Fruit fly (Drosophila melanogaster) whole organism, embryonic: ENCODE data around the gene CG4497.
A peak's percentile ranks its signal among the peaks of the same experiment; 100 is the strongest.

Experiments
- Abd-B ChIP-seq: fragments of 200-800 bp; sonication (Bioruptor generic); optimal IDR thresholded peaks from 2 replicates; lab custom pipeline; 2018; ENCODE audit warnings: missing biosample characterization, mild to moderate bottlenecking, missing genetic modification characterization, moderate library complexity
- Asciz ChIP-seq: fragments of 200-800 bp; sonication (Bioruptor generic); optimal IDR thresholded peaks from 2 replicates; lab custom pipeline; 2017; ENCODE audit warnings: missing biosample characterization, mild to moderate bottlenecking, missing genetic modification characterization, missing genetic modification reagents
- Awh ChIP-seq: fragments of 200-800 bp; sonication (Bioruptor generic); IDR thresholded peaks from 2 replicates; pipeline ENCODE4, ENCODE4 v1.3.6; 2022; ENCODE audit warnings: missing biosample characterization, missing genetic modification characterization
- CG10654 ChIP-seq: fragments of 200-800 bp; sonication (Bioruptor generic); optimal IDR thresholded peaks from 2 replicates; lab custom pipeline; 2016; ENCODE audit warnings: missing biosample characterization, missing genetic modification characterization
- CG12236 ChIP-seq: fragments of 200-800 bp; sonication (Bioruptor generic); optimal IDR thresholded peaks from 2 replicates; lab custom pipeline; 2016; ENCODE audit warnings: missing biosample characterization, missing genetic modification characterization
- CG12942 ChIP-seq: fragments of 200-800 bp; sonication (Bioruptor generic); optimal IDR thresholded peaks from 3 replicates; lab custom pipeline; 2016; ENCODE audit warnings: missing biosample characterization, missing genetic modification characterization
- CG13123 ChIP-seq: fragments of 200-800 bp; sonication (Bioruptor generic); optimal IDR thresholded peaks from 2 replicates; lab custom pipeline; 2016; ENCODE audit warnings: missing biosample characterization, missing genetic modification characterization
- CG14710 ChIP-seq: fragments of 200-800 bp; sonication (Bioruptor generic); optimal IDR thresholded peaks from 3 replicates; lab custom pipeline; 2019; ENCODE audit warnings: missing biosample characterization, mild to moderate bottlenecking, missing genetic modification characterization, moderate library complexity
- CG17568 ChIP-seq: fragments of 200-800 bp; sonication (Bioruptor generic); optimal IDR thresholded peaks from 2 replicates; lab custom pipeline; 2018; ENCODE audit warnings: missing biosample characterization, mild to moderate bottlenecking, missing genetic modification characterization, moderate library complexity
- CG17802 ChIP-seq: fragments of 200-800 bp; sonication (Bioruptor generic); optimal IDR thresholded peaks from 2 replicates; lab custom pipeline; 2018; ENCODE audit warnings: missing biosample characterization, mild to moderate bottlenecking, missing genetic modification characterization, moderate library complexity
- CG1792 ChIP-seq: fragments of 200-800 bp; sonication (Bioruptor generic); optimal IDR thresholded peaks from 2 replicates; lab custom pipeline; 2016; ENCODE audit warnings: missing biosample characterization, missing genetic modification characterization
- CG34224 ChIP-seq: fragments of 200-800 bp; sonication (Bioruptor generic); IDR thresholded peaks from 3 replicates; pipeline ENCODE4 v1.3.6; 2022; ENCODE audit warnings: missing biosample characterization, missing genetic modification characterization; ENCODE audit not compliant: partially characterized antibody
- CG4328 ChIP-seq: fragments of 200-800 bp; sonication (Bioruptor generic); optimal IDR thresholded peaks from 3 replicates; lab custom pipeline; 2017; ENCODE audit warnings: missing biosample characterization, missing genetic modification reagents, missing genetic modification characterization
- CG4730 ChIP-seq: fragments of 200-800 bp; sonication (Bioruptor generic); IDR thresholded peaks from 2 replicates; pipeline ENCODE4 v1.3.6; 2022; ENCODE audit warnings: missing biosample characterization, missing genetic modification characterization
- CG8388 ChIP-seq: fragments of 200-800 bp; sonication (Bioruptor generic); optimal IDR thresholded peaks from 2 replicates; lab custom pipeline; 2019; ENCODE audit warnings: missing biosample characterization, mild to moderate bottlenecking, missing genetic modification characterization, moderate library complexity
- Dbx ChIP-seq: fragments of 200-800 bp; sonication (Bioruptor generic); IDR thresholded peaks from 3 replicates; pipeline ENCODE4 v1.3.6; 2022; ENCODE audit warnings: missing biosample characterization, missing genetic modification characterization
- Doc3 ChIP-seq: fragments of 200-800 bp; sonication (Bioruptor generic); IDR thresholded peaks from 3 replicates; pipeline ENCODE4 v1.3.6; 2022; ENCODE audit warnings: missing biosample characterization, missing genetic modification characterization; ENCODE audit not compliant: partially characterized antibody
- ERR ChIP-seq: fragments of 200-800 bp; sonication (Bioruptor generic); optimal IDR thresholded peaks from 2 replicates; lab custom pipeline; 2016; ENCODE audit warnings: missing biosample characterization, missing genetic modification characterization
- Fer2 ChIP-seq: fragments of 200-800 bp; sonication (Bioruptor generic); optimal IDR thresholded peaks from 2 replicates; lab custom pipeline; 2018; ENCODE audit warnings: missing biosample characterization, mild to moderate bottlenecking, missing genetic modification characterization, moderate library complexity
- HLH3B ChIP-seq: fragments of 200-800 bp; sonication (Bioruptor generic); IDR thresholded peaks from 2 replicates; pipeline ENCODE4 v1.3.6; 2022; ENCODE audit warnings: missing biosample characterization, missing genetic modification characterization
- HmgZ ChIP-seq: fragments of 200-800 bp; sonication (Bioruptor generic); optimal IDR thresholded peaks from 2 replicates; lab custom pipeline; 2018; ENCODE audit warnings: missing biosample characterization, mild to moderate bottlenecking, missing genetic modification characterization
- Hr39 ChIP-seq: fragments of >200 bp; optimal IDR thresholded peaks from 2 replicates; lab custom pipeline; 2017
- Hr78 ChIP-seq, 2 experiments: fragments of 200-800 bp in 1 of 2; fragments of >200 bp in 1 of 2; sonication (Bioruptor generic) in 1 of 2; optimal IDR thresholded peaks; 2 replicates each; lab custom pipeline; 2017 to 2019; ENCODE audit warnings: missing biosample characterization in 2 of 2, missing genetic modification characterization in 2 of 2, mild to moderate bottlenecking in 1 of 2, moderate library complexity in 1 of 2
- Kr ChIP-seq: fragments of 200-800 bp; sonication (Bioruptor generic); optimal IDR thresholded peaks from 2 replicates; lab custom pipeline; 2017; ENCODE audit warnings: missing biosample characterization, mild to moderate bottlenecking, missing genetic modification characterization
- Myb ChIP-seq: fragments of 200-800 bp; sonication (Bioruptor generic); optimal IDR thresholded peaks from 2 replicates; lab custom pipeline; 2016; ENCODE audit warnings: missing biosample characterization, missing genetic modification characterization
- Neu2 ChIP-seq: fragments of 200-800 bp; sonication (Bioruptor generic); optimal IDR thresholded peaks from 3 replicates; lab custom pipeline; 2016; ENCODE audit warnings: missing biosample characterization, missing genetic modification characterization, borderline replicate concordance
- Nf-YB ChIP-seq: fragments of 200-800 bp; sonication (Bioruptor generic); optimal IDR thresholded peaks from 3 replicates; lab custom pipeline; 2019; ENCODE audit warnings: missing biosample characterization, mild to moderate bottlenecking, missing genetic modification characterization, moderate library complexity
- Nf-YC ChIP-seq: fragments of 200-800 bp; optimal IDR thresholded peaks from 3 replicates; lab custom pipeline; 2019; ENCODE audit warnings: missing biosample characterization, mild to moderate bottlenecking, missing genetic modification characterization, moderate library complexity
- Ravus ChIP-seq: fragments of 200-800 bp; sonication (Bioruptor generic); IDR thresholded peaks from 2 replicates; pipeline ENCODE4 v1.3.6; 2022; ENCODE audit warnings: missing biosample characterization, missing genetic modification characterization
- Sox102F ChIP-seq: fragments of 200-800 bp; sonication (Bioruptor generic); optimal IDR thresholded peaks from 2 replicates; lab custom pipeline; 2018; ENCODE audit warnings: missing biosample characterization, mild to moderate bottlenecking, missing genetic modification characterization, moderate library complexity
- Tbp ChIP-seq: fragments of >200 bp; optimal IDR thresholded peaks from 2 replicates; lab custom pipeline; 2018; ENCODE audit warnings: missing biosample characterization, missing genetic modification characterization
- Xrp1 ChIP-seq: fragments of 200-800 bp; sonication (Bioruptor generic); IDR thresholded peaks from 2 replicates; pipeline ENCODE4 v1.3.6; 2022; ENCODE audit warnings: missing biosample characterization, missing genetic modification characterization
- ap ChIP-seq: fragments of 200-800 bp; sonication (Bioruptor generic); IDR thresholded peaks from 2 replicates; pipeline ENCODE4 v1.3.6; 2022; ENCODE audit warnings: missing biosample characterization, missing genetic modification characterization
- ara ChIP-seq: fragments of 200-800 bp; sonication (Bioruptor generic); IDR thresholded peaks from 2 replicates; pipeline ENCODE4 v1.3.6; 2022; ENCODE audit warnings: missing biosample characterization, missing genetic modification characterization
- bsh ChIP-seq, 2 experiments: fragments of 200-800 bp; sonication (Bioruptor generic); optimal IDR thresholded peaks; 2 replicates each; lab custom pipeline; 2017 to 2018; ENCODE audit warnings: mild to moderate bottlenecking in 2 of 2, missing biosample characterization in 2 of 2, missing genetic modification characterization in 2 of 2, moderate library complexity in 1 of 2
- chn ChIP-seq: fragments of 200-800 bp; sonication (Bioruptor generic); optimal IDR thresholded peaks from 2 replicates; lab custom pipeline; 2016; ENCODE audit warnings: missing biosample characterization, missing genetic modification characterization
- danr ChIP-seq: fragments of 200-800 bp; sonication (Bioruptor generic); IDR thresholded peaks from 2 replicates; pipeline ENCODE4 v1.3.6; 2022; ENCODE audit warnings: missing biosample characterization, missing genetic modification characterization
- dimm ChIP-seq: fragments of 200-800 bp; sonication (Bioruptor generic); IDR thresholded peaks from 2 replicates; pipeline ENCODE4 v1.3.6; 2022; ENCODE audit warnings: missing biosample characterization, missing genetic modification characterization
- disco-r ChIP-seq: fragments of 200-800 bp; sonication (Bioruptor generic); optimal IDR thresholded peaks from 2 replicates; lab custom pipeline; 2016; ENCODE audit warnings: missing biosample characterization, missing genetic modification characterization
- fd96Cb ChIP-seq: fragments of 200-800 bp; sonication (Bioruptor generic); optimal IDR thresholded peaks from 2 replicates; lab custom pipeline; 2018; ENCODE audit warnings: missing biosample characterization, mild to moderate bottlenecking, missing genetic modification characterization, moderate library complexity
- grn ChIP-seq: fragments of 200-800 bp; sonication (Bioruptor generic); optimal IDR thresholded peaks from 3 replicates; lab custom pipeline; 2017; ENCODE audit warnings: missing biosample characterization, missing genetic modification characterization
- lab ChIP-seq: fragments of 200-800 bp; sonication (Bioruptor generic); optimal IDR thresholded peaks from 3 replicates; lab custom pipeline; 2017; ENCODE audit warnings: missing biosample characterization, missing genetic modification characterization, mild to moderate bottlenecking, moderate library complexity, missing genetic modification reagents
- lola ChIP-seq, 3 experiments: fragments of >200 bp in 2 of 3; fragments of 200-800 bp in 1 of 3; sonication (Bioruptor generic) in 1 of 3; optimal IDR thresholded peaks; 2 replicates each; lab custom pipeline; 2017 to 2019; ENCODE audit warnings: missing biosample characterization in 3 of 3, missing genetic modification characterization in 3 of 3, mild to moderate bottlenecking in 1 of 3, moderate library complexity in 1 of 3
- oc ChIP-seq: fragments of 200-800 bp; sonication (Bioruptor generic); optimal IDR thresholded peaks from 2 replicates; lab custom pipeline; 2018; ENCODE audit warnings: missing biosample characterization, mild to moderate bottlenecking, missing genetic modification characterization, moderate library complexity
- odd ChIP-seq: fragments of 200-800 bp; sonication (Bioruptor generic); optimal IDR thresholded peaks from 2 replicates; lab custom pipeline; 2017; ENCODE audit warnings: missing biosample characterization, mild to moderate bottlenecking, missing genetic modification characterization
- schlank ChIP-seq: fragments of 200-800 bp; sonication (Bioruptor generic); optimal IDR thresholded peaks from 2 replicates; lab custom pipeline; 2018; ENCODE audit warnings: missing biosample characterization, mild to moderate bottlenecking, missing genetic modification characterization
- sima ChIP-seq: fragments of 200-800 bp; sonication (Bioruptor generic); optimal IDR thresholded peaks from 2 replicates; lab custom pipeline; 2016; ENCODE audit warnings: missing biosample characterization, missing genetic modification characterization
- so ChIP-seq: fragments of 200-800 bp; sonication (Bioruptor generic); IDR thresholded peaks from 3 replicates; pipeline ENCODE4 v1.3.6; 2022; ENCODE audit warnings: missing biosample characterization, missing genetic modification characterization
- ttk ChIP-seq: fragments of 200-800 bp; sonication (Bioruptor generic); IDR thresholded peaks from 2 replicates; pipeline ENCODE4 v2.1.2; 2022; ENCODE audit warnings: missing biosample characterization, missing genetic modification characterization
- vvl ChIP-seq: fragments of 200-800 bp; sonication (Bioruptor generic); IDR thresholded peaks from 2 replicates; pipeline ENCODE4 v1.3.6; 2022; ENCODE audit warnings: missing biosample characterization, missing genetic modification characterization
- wek ChIP-seq: fragments of 200-800 bp; sonication (Bioruptor generic); optimal IDR thresholded peaks from 3 replicates; lab custom pipeline; 2018; ENCODE audit warnings: missing biosample characterization, mild to moderate bottlenecking, missing genetic modification characterization, moderate library complexity

CG4497 gene

DNA sequence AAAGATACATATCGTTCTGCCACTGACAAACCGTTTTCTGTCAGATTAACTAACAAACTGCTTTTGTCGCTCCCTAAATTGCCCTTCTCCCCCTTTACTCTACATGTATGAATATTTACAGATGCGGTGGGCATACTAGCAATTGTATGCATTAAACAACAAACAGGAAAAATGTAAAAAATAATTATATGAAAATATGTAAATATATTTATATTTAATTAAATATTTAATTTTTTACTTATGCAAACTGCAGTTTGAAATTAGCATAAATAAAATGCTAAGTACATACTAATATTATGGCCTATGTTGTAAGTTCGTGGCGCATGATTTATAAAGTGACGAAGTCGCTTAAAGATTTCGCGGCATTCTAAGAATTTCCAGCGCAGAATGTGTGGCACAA, 43.6 kb downstream of the CG4497 start (continued):
- TF ChIP-seq Sox102F (peak; percentile 79), CG17802 (no peak), CG12236 (GFP tag; lab: Kevin White, UChicago) (no peak), Kr (no peak), CG17568 (GFP tag; lab: Kevin White, UChicago) (peak; percentile 4), Nf-YC (no peak), danr (GFP tag; lab: Robert Waterston, UW) (0 out of 2 replicates have a peak, but pooled peaks have one; percentile 15), CG4328 (GFP tag; lab: Kevin White, UChicago) (no peak), chn (GFP tag; lab: Kevin White, UChicago) (no peak), CG14710 (tag; lab: Kevin White, UChicago) (peak; percentile 27), CG12942 (GFP tag; lab: Kevin White, UChicago) (no peak), fd96Cb (tag; lab: Kevin White, UChicago) (peak; percentile 32), CG8388 (GFP tag; lab: Kevin White, UChicago) (peak; percentile 79), Myb (GFP tag; lab: Kevin White, UChicago) (no peak), CG4730 (no peak), schlank (tag; lab: Kevin White, UChicago) (no peak), Hr78 (GFP tag; optimal IDR thresholded peaks at IDR 0.05; lab: Kevin White, UChicago) (peak in 1 of 2 experiments; percentile 45), ara (peak; percentile 49; the same call in 1 of the 2 replicates), vvl (GFP tag; lab: Robert Waterston, UW) (peak; percentile 84), ERR (GFP tag; lab: Kevin White, UChicago) (no peak), Doc3 (GFP tag; lab: Robert Waterston, UW) (no peak), CG10654 (GFP tag; lab: Kevin White, UChicago) (no peak), bsh (GFP tag; optimal IDR thresholded peaks at IDR 0.05; lab: Kevin White, UChicago) (peak in 1 of 2 experiments; percentile 62), sima (no peak), Dbx (no peak), wek (GFP tag; lab: Kevin White, UChicago) (no peak), Asciz (peak; percentile 7), ap (GFP tag; lab: Robert Waterston, UW) (peak; percentile 67; the same call in 1 of the 2 replicates), Fer2 (tag; lab: Kevin White, UChicago) (no peak), Abd-B (GFP tag; lab: Kevin White, UChicago) (peak; percentile 20), Ravus (GFP tag; lab: Robert Waterston, UW) (no peak; the same call in 1 of the 2 replicates), grn (GFP tag; lab: Kevin White, UChicago) (peak; percentile 14), lola (GFP tag; optimal IDR thresholded peaks at IDR 0.05; lab: Kevin White, UChicago) (peak in 1 of 3 experiments; percentile 17), oc (tag; lab: Kevin White, UChicago) (peak; percentile 80), disco-r (GFP tag; lab: Kevin White, UChicago) (no peak), HLH3B (GFP tag; lab: Robert Waterston, UW) (peak; percentile 64; the same call in 1 of the 2 replicates), CG34224 (no peak), dimm (GFP tag; lab: Robert Waterston, UW) (no peak), Nf-YB (GFP tag; lab: Kevin White, UChicago) (peak; percentile 36), Hr39 (no peak), CG1792 (GFP tag; lab: Kevin White, UChicago) (no peak), lab (GFP tag; lab: Kevin White, UChicago) (no peak), Awh (GFP tag; lab: Robert Waterston, UW) (peak; percentile 54; the same call in 1 of the 2 replicates), HmgZ (tag; lab: Kevin White, UChicago) (no peak), odd (peak; percentile 13), so (GFP tag; lab: Robert Waterston, UW) (no peak), Xrp1 (GFP tag; lab: Robert Waterston, UW) (peak; percentile 72), Neu2 (GFP tag; lab: Kevin White, UChicago) (no peak), Tbp (no peak), ttk (GFP tag; lab: Robert Waterston, UW) (peak; percentile 69), CG13123 (peak; percentile 28)
